Worm (Caenorhabditis elegans): ENCODE measurements around the gene F54C9.3.

- TF ChIP-seq him-1 (tag; optimal IDR thresholded peaks at IDR 0.05) (no peak), dao-5 (tag; optimal IDR thresholded peaks at IDR 0.05) (no peak)
Measured at ce11 chrII:8566806-8567266, at the start of gene F54C9.3.

Measured in whole organism, L4/young adult.